Worm (Caenorhabditis elegans) whole organism, L4 larva: ENCODE measurements around the gene fbxb-58.

ENCODE experiments used
- R02D3.7 ChIP-seq: fragments of 150-350 bp; sonication (generic microtip); optimal IDR thresholded peaks from 3 replicates; lab custom pipeline; 2014; ENCODE audit warnings: missing biosample characterization, missing genetic modification characterization
- T20F7.1 ChIP-seq: fragments of 200-800 bp; sonication (Bioruptor generic); optimal IDR thresholded peaks from 2 replicates; lab custom pipeline; 2018; ENCODE audit warnings: mild to moderate bottlenecking, missing genetic modification characterization, missing compliant biosample characterization
- T26A8.4 ChIP-seq: fragments of 200-800 bp; sonication (Bioruptor generic); IDR thresholded peaks from 2 replicates; pipeline ENCODE4 v1.3.6; 2022; ENCODE audit warnings: missing genetic modification characterization, missing compliant biosample characterization
- Y48G9A.11 ChIP-seq: fragments of 200-800 bp; sonication (Bioruptor generic); IDR thresholded peaks from 2 replicates; pipeline ENCODE4 v1.3.6; 2022; ENCODE audit warnings: missing genetic modification reagents, missing genetic modification characterization, missing compliant biosample characterization
- Y75B8A.6 ChIP-seq: fragments of 200-800 bp; sonication (Bioruptor generic); IDR thresholded peaks from 2 replicates; pipeline ENCODE4 v1.3.6; 2022; ENCODE audit warnings: missing genetic modification reagents, missing genetic modification characterization, missing compliant biosample characterization
- aha-1 ChIP-seq: fragments of 150-350 bp; peaks from one replicate; lab custom pipeline; 2014; ENCODE audit warnings: missing biosample characterization, missing genetic modification characterization
- ama-1 ChIP-seq: fragments of 150-350 bp; optimal IDR thresholded peaks from 2 replicates; lab custom pipeline; 2014; ENCODE audit warnings: inconsistent platforms, mixed read lengths
- arid-1 ChIP-seq: fragments of 200-800 bp; sonication (Bioruptor generic); conservative IDR thresholded peaks from 2 replicates; pipeline ENCODE4 v1.3.6; 2022; ENCODE audit warnings: missing genetic modification reagents, missing genetic modification characterization, missing compliant biosample characterization
- attf-4 ChIP-seq: sonication (generic microtip); optimal IDR thresholded peaks from 3 replicates; lab custom pipeline; 2017; ENCODE audit warnings: missing biosample characterization, missing genetic modification characterization
- ceh-28 ChIP-seq: fragments of 150-350 bp; optimal IDR thresholded peaks from 2 replicates; lab custom pipeline; 2014; ENCODE audit warnings: missing biosample characterization, missing genetic modification reagents, missing genetic modification characterization
- ceh-32 ChIP-seq: sonication (generic microtip); optimal IDR thresholded peaks from 2 replicates; lab custom pipeline; 2016; ENCODE audit warnings: mild to moderate bottlenecking, missing genetic modification characterization, missing compliant biosample characterization; ENCODE audit not compliant: poor library complexity
- ces-1 ChIP-seq: fragments of 150-350 bp; sonication (generic microtip); optimal IDR thresholded peaks from 4 replicates; lab custom pipeline; 2014; ENCODE audit warnings: missing biosample characterization, missing genetic modification reagents, missing genetic modification characterization
- daf-19 ChIP-seq: fragments of 200-800 bp; sonication (Bioruptor generic); conservative IDR thresholded peaks from 2 replicates; pipeline ENCODE4 v1.3.6; 2022; ENCODE audit warnings: missing genetic modification characterization, missing compliant biosample characterization
- dmd-8 ChIP-seq: fragments of 200-800 bp; sonication (Bioruptor generic); IDR thresholded peaks from 2 replicates; pipeline ENCODE4 v1.3.6; 2022; ENCODE audit warnings: missing genetic modification characterization, missing compliant biosample characterization
- duxl-1 ChIP-seq: sonication (generic microtip); optimal IDR thresholded peaks from 2 replicates; lab custom pipeline; 2016; ENCODE audit warnings: mild to moderate bottlenecking, missing genetic modification characterization, moderate library complexity, missing compliant biosample characterization; ENCODE audit not compliant: poor library complexity
- dve-1 ChIP-seq: sonication (generic microtip); optimal IDR thresholded peaks from 2 replicates; lab custom pipeline; 2017; ENCODE audit warnings: antibody characterized with exemption, mild to moderate bottlenecking, missing genetic modification characterization, missing compliant biosample characterization; ENCODE audit not compliant: insufficient read depth
- egl-27 ChIP-seq: sonication (generic microtip); optimal IDR thresholded peaks from 3 replicates; lab custom pipeline; 2017; ENCODE audit warnings: missing biosample characterization, missing genetic modification reagents, missing genetic modification characterization
- lim-7 ChIP-seq: fragments of 200-800 bp; sonication (Bioruptor generic); IDR thresholded peaks from 2 replicates; pipeline ENCODE4 v1.3.6; 2022; ENCODE audit warnings: missing genetic modification characterization, missing compliant biosample characterization
- lin-38 ChIP-seq: fragments of 200-800 bp; sonication (Bioruptor generic); IDR thresholded peaks from 2 replicates; pipeline ENCODE4 v1.3.6; 2022; ENCODE audit warnings: missing genetic modification reagents, missing genetic modification characterization, missing compliant biosample characterization
- mes-2 ChIP-seq: sonication (generic microtip); optimal IDR thresholded peaks from 2 replicates; lab custom pipeline; 2016; ENCODE audit warnings: missing genotype, mild to moderate bottlenecking, missing genetic modification characterization, missing compliant biosample characterization; ENCODE audit not compliant: poor library complexity, severe bottlenecking
- nhr-102 ChIP-seq: sonication (generic microtip); optimal IDR thresholded peaks from 2 replicates; lab custom pipeline; 2016; ENCODE audit warnings: mild to moderate bottlenecking, missing genetic modification characterization, moderate library complexity, missing compliant biosample characterization
- nhr-11 ChIP-seq: fragments of 150-350 bp; optimal IDR thresholded peaks from 2 replicates; lab custom pipeline; 2014; ENCODE audit warnings: missing biosample characterization, missing genetic modification characterization
- nhr-111 ChIP-seq: fragments of 200-800 bp; sonication (Bioruptor generic); optimal IDR thresholded peaks from 2 replicates; lab custom pipeline; 2018; ENCODE audit warnings: mild to moderate bottlenecking, missing genetic modification characterization, missing compliant biosample characterization
- nhr-42 ChIP-seq: fragments of 200-800 bp; sonication (Bioruptor generic); IDR thresholded peaks from 2 replicates; pipeline ENCODE4 v1.3.6; 2022; ENCODE audit warnings: missing genetic modification characterization, missing compliant biosample characterization
- pha-4 ChIP-seq, 2 experiments: fragments of 150-350 bp in 1 of 2; fragments of 200-800 bp in 1 of 2; sonication (Bioruptor generic) in 1 of 2; IDR thresholded peaks in 1 of 2; optimal IDR thresholded peaks in 1 of 2; 2 replicates each; pipeline versions ENCODE4 v1.3.6 to Lab custom; 2014 to 2022; ENCODE audit warnings: missing genetic modification characterization in 2 of 2, missing genetic modification reagents in 2 of 2, missing biosample characterization in 1 of 2, missing compliant biosample characterization in 1 of 2
- php-3 ChIP-seq: fragments of 200-800 bp; sonication (Bioruptor generic); IDR thresholded peaks from 2 replicates; pipeline ENCODE4 v1.3.6; 2022; ENCODE audit warnings: missing genetic modification reagents, missing genetic modification characterization, missing compliant biosample characterization
- pqm-1 ChIP-seq: sonication (generic microtip); optimal IDR thresholded peaks from 2 replicates; lab custom pipeline; 2017; ENCODE audit warnings: missing biosample characterization, missing genetic modification characterization
- rbr-2 ChIP-seq: sonication (generic microtip); optimal IDR thresholded peaks from 2 replicates; lab custom pipeline; 2016; ENCODE audit warnings: missing genotype, missing genetic modification characterization, missing compliant biosample characterization
- saeg-2 ChIP-seq: fragments of 200-800 bp; sonication (Bioruptor generic); IDR thresholded peaks from 2 replicates; pipeline ENCODE4 v1.3.6; 2022; ENCODE audit warnings: missing genetic modification reagents, missing genetic modification characterization, missing compliant biosample characterization
- sdz-12 ChIP-seq: fragments of 200-800 bp; sonication (Bioruptor generic); optimal IDR thresholded peaks from 2 replicates; lab custom pipeline; 2018; ENCODE audit warnings: mild to moderate bottlenecking, missing genetic modification characterization, missing compliant biosample characterization
- set-16 ChIP-seq: fragments of 200-800 bp; sonication (Bioruptor generic); IDR thresholded peaks from 2 replicates; pipeline ENCODE4 v1.3.6; 2022; ENCODE audit warnings: missing genetic modification reagents, missing genetic modification characterization, missing compliant biosample characterization
- spr-3 ChIP-seq: fragments of 200-800 bp; sonication (Bioruptor generic); optimal IDR thresholded peaks from 2 replicates; lab custom pipeline; 2018; ENCODE audit warnings: mild to moderate bottlenecking, missing genetic modification characterization, missing compliant biosample characterization
- unc-130 ChIP-seq: sonication (generic microtip); optimal IDR thresholded peaks from 2 replicates; lab custom pipeline; 2016; ENCODE audit warnings: missing genetic modification reagents, missing genetic modification characterization, missing compliant biosample characterization
- unc-62 ChIP-seq, 3 experiments: fragments of 150-350 bp in 1 of 3; sonication (generic microtip); optimal IDR thresholded peaks in 2 of 3; peaks in 1 of 3; 1 replicate in 1 of 3; 2 replicates in 2 of 3; lab custom pipeline; 2014 to 2017; ENCODE audit warnings: missing biosample characterization in 3 of 3, missing genetic modification characterization in 3 of 3, missing genetic modification reagents in 3 of 3, missing genotype in 1 of 3
- vab-7 ChIP-seq: fragments of 200-800 bp; sonication (Bioruptor generic); IDR thresholded peaks from 2 replicates; pipeline ENCODE4 v1.3.6; 2022; ENCODE audit warnings: missing genetic modification reagents, missing genetic modification characterization, missing compliant biosample characterization
- zfp-2 ChIP-seq: sonication (generic microtip); optimal IDR thresholded peaks from 2 replicates; lab custom pipeline; 2016; ENCODE audit warnings: mild to moderate bottlenecking, missing genetic modification characterization, missing compliant biosample characterization
- ztf-11 ChIP-seq: fragments of 150-350 bp; optimal IDR thresholded peaks from 2 replicates; lab custom pipeline; 2014; ENCODE audit warnings: missing biosample characterization, missing genetic modification characterization
- ztf-7 ChIP-seq: fragments of 150-350 bp; optimal IDR thresholded peaks from 2 replicates; lab custom pipeline; 2014; ENCODE audit warnings: missing biosample characterization, missing genetic modification characterization

fbxb-58 gene

ce11 chrX:1651668-1652067 is 23.7 kb downstream of the fbxb-58 start, which contains the start of gene ZK380.4:
Gene ZK380.4, minus strand, starts transcription at chrX:1651994.
- TF ChIP-seq Y75B8A.6 (GFP tag; lab: Robert Waterston, UW), result no peak
- TF ChIP-seq unc-130 (GFP tag; lab: Kevin White, UChicago), result no peak
- TF ChIP-seq ceh-28 (tag; lab: Kevin White, UChicago), result no peak
- TF ChIP-seq nhr-102 (tag; lab: Kevin White, UChicago), result no peak
- TF ChIP-seq ceh-32 (tag; lab: Kevin White, UChicago), result no peak
- no peak for TF ChIP-seq egl-27 (tag; lab: Kevin White, UChicago)
- peak in 1 of 2 experiments; percentile 92 for TF ChIP-seq unc-62 (GFP tag; optimal IDR thresholded peaks at IDR 0.05 in 1 of 2; lab: Kevin White, UChicago)
- TF ChIP-seq unc-62 (tag; optimal IDR thresholded peaks at IDR 0.05; lab: Kevin White, UChicago), result no peak

DNA sequence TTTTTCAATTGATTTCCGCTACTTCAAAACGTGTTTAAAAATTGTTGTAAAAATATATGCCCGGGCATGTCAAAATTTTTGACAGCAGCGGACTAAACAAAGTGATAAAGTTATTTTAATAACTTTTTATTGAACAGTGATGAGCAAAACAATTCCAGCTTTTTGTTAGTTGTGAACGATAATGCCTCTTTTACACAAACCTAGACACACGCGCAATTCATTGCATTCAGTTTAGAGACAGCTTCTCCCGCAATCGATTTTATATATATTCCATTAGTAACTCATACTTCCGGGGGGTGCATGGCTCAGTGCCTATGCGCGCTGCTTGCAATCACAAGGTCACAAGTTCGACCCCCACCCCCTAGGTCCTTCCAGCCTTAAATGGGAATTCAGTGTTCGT is 26.2 kb downstream of the fbxb-58 start, which contains the start of gene ZK380.6:
Gene ZK380.6, plus strand, starts transcription at position 301 of the 400 bp plus-strand sequence.
- no peak for TF ChIP-seq spr-3 (GFP tag; lab: Kevin White, UChicago)
- no peak for TF ChIP-seq php-3
- no peak for TF ChIP-seq Y48G9A.11 (GFP tag; lab: Robert Waterston, UW)
- TF ChIP-seq pha-4 (GFP tag; IDR thresholded peaks at IDR 0.05; lab: Robert Waterston, UW), result no peak
- no peak for TF ChIP-seq pha-4 (tag; optimal IDR thresholded peaks at IDR 0.05; lab: Kevin White, UChicago)
- TF ChIP-seq daf-19, result no peak
- TF ChIP-seq sdz-12 (GFP tag; lab: Kevin White, UChicago), result no peak
- TF ChIP-seq nhr-42, result no peak
- no peak for TF ChIP-seq dve-1 (tag; lab: Kevin White, UChicago)
- TF ChIP-seq arid-1 (GFP tag; lab: Robert Waterston, UW), result no peak

ce11 chrX:1655207-1655606 is 27.3 kb downstream of the fbxb-58 start, which contains the start of gene tbx-32:
Gene tbx-32, plus strand, starts transcription at chrX:1655507.
- TF ChIP-seq pqm-1 (tag; lab: Kevin White, UChicago) (no peak), rbr-2 (no peak), ztf-11 (no peak), ztf-7 (no peak), set-16 (GFP tag; lab: Robert Waterston, UW) (no peak), dmd-8 (GFP tag; lab: Robert Waterston, UW) (no peak), vab-7 (GFP tag; lab: Robert Waterston, UW) (no peak), lim-7 (GFP tag; lab: Robert Waterston, UW) (no peak), Y48G9A.11 (GFP tag; lab: Robert Waterston, UW) (no peak), lin-38 (GFP tag; lab: Robert Waterston, UW) (no peak), attf-4 (tag; lab: Kevin White, UChicago) (no peak)

ce11 chrX:1664925-1665324 is 37.0 kb downstream of the fbxb-58 start, which contains the start of gene R09H3.2:
Gene R09H3.2, minus strand, starts transcription at chrX:1665025.
- TF ChIP-seq ces-1 (GFP tag; lab: Kevin White, UChicago), result no peak
- no peak for TF ChIP-seq aha-1
- no peak for TF ChIP-seq zfp-2 (tag; lab: Kevin White, UChicago)
- no peak for TF ChIP-seq T26A8.4 (GFP tag; lab: Robert Waterston, UW)
- TF ChIP-seq mes-2 (tag; lab: Kevin White, UChicago), result no peak
- TF ChIP-seq ztf-7, result no peak
- TF ChIP-seq nhr-11 (tag; lab: Kevin White, UChicago), result no peak
- TF ChIP-seq saeg-2 (GFP tag; lab: Robert Waterston, UW), result no peak
- no peak for TF ChIP-seq T20F7.1 (GFP tag; lab: Kevin White, UChicago)
- TF ChIP-seq nhr-111 (GFP tag; lab: Kevin White, UChicago), result no peak
- no peak for TF ChIP-seq R02D3.7 (tag; lab: Kevin White, UChicago)
- TF ChIP-seq duxl-1, result no peak
- TF ChIP-seq ama-1 (lab: Kevin White, UChicago), result no peak
